Worm (Caenorhabditis elegans): Measurements from ENCODE around the gene T08A11.1.

DNA sequence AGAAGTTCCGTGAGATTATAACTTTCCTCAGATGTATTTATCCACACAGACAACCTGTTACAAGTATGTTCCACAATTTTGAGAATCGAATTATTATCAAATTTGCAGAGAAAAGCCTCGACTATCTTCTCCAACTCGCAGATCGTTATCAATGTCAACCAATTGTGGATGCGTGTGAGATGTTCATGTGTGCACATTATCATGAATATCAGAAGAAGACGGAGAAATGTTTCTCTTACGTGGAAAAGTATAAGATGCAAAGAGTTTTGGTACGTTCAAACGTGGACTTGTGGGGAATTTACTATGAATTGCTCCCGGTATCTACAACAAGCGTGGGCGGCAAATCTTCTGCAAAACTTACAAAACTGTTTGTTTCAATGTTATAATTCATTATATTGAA is 8.1 kb upstream of the T08A11.1 start:
- TF ChIP-seq unc-86 (tag; optimal IDR thresholded peaks at IDR 0.05) (no peak), dve-1 (tag; optimal IDR thresholded peaks at IDR 0.05) (no peak), pha-4 (tag; optimal IDR thresholded peaks at IDR 0.05) (no peak), nhr-11 (tag; optimal IDR thresholded peaks at IDR 0.05) (no peak), Y22D7AL.16 (tag; optimal IDR thresholded peaks at IDR 0.05) (no peak), hlh-6 (tag; optimal IDR thresholded peaks at IDR 0.05) (no peak), pqm-1 (tag; optimal IDR thresholded peaks at IDR 0.05) (no peak), T23F11.4 (GFP tag; optimal IDR thresholded peaks at IDR 0.05) (no peak), pax-1 (tag; optimal IDR thresholded peaks at IDR 0.05) (no peak), sdc-2 (tag; optimal IDR thresholded peaks at IDR 0.05) (no peak), ztf-16 (tag; optimal IDR thresholded peaks at IDR 0.05) (no peak), dmd-4 (tag; optimal IDR thresholded peaks at IDR 0.05; ENCODE audit: borderline replicate concordance) (no peak)

Measured in whole organism, late embryonic.